Worm (Caenorhabditis elegans) whole organism, late embryonic: Measurements from ENCODE around the gene mrps-18A.
"Not testable (repeated sequence)": the region's sequence is repeated elsewhere in the genome, so short reads cannot be mapped to it uniquely, and the experiment has no call there.

Source experiments
- K02D7.2 ChIP-seq: sonication (generic microtip); optimal IDR thresholded peaks from 2 replicates; lab custom pipeline; 2017; ENCODE audit warnings: mild to moderate bottlenecking, missing genetic modification characterization, missing compliant biosample characterization
- ahr-1 ChIP-seq: sonication (generic microtip); optimal IDR thresholded peaks from 2 replicates; lab custom pipeline; 2016; ENCODE audit warnings: missing genetic modification characterization, missing compliant biosample characterization
- ama-1 ChIP-seq: fragments of 150-350 bp; optimal IDR thresholded peaks from 2 replicates; lab custom pipeline; 2014
- ceh-18 ChIP-seq: sonication (generic microtip); optimal IDR thresholded peaks from 2 replicates; lab custom pipeline; 2016; ENCODE audit warnings: missing genetic modification characterization, missing compliant biosample characterization
- ceh-24 ChIP-seq: sonication (generic microtip); optimal IDR thresholded peaks from 2 replicates; lab custom pipeline; 2016; ENCODE audit warnings: mild to moderate bottlenecking, missing genetic modification characterization, missing compliant biosample characterization
- ceh-31 ChIP-seq: sonication (generic microtip); optimal IDR thresholded peaks from 2 replicates; lab custom pipeline; 2016; ENCODE audit warnings: missing genetic modification characterization, missing compliant biosample characterization
- ceh-48 ChIP-seq: sonication (generic microtip); optimal IDR thresholded peaks from 2 replicates; lab custom pipeline; 2016; ENCODE audit warnings: missing genetic modification characterization, inconsistent platforms, missing compliant biosample characterization
- ceh-6 ChIP-seq: fragments of 200-800 bp; sonication (Bioruptor generic); optimal IDR thresholded peaks from 2 replicates; lab custom pipeline; 2018; ENCODE audit warnings: mild to moderate bottlenecking, missing genetic modification characterization, missing compliant biosample characterization
- ceh-9 ChIP-seq: sonication (generic microtip); optimal IDR thresholded peaks from 2 replicates; lab custom pipeline; 2016; ENCODE audit warnings: mild to moderate bottlenecking, missing genetic modification characterization, inconsistent platforms, missing compliant biosample characterization
- dve-1 ChIP-seq: sonication (generic microtip); optimal IDR thresholded peaks from 2 replicates; lab custom pipeline; 2017; ENCODE audit warnings: antibody characterized with exemption, mild to moderate bottlenecking, missing genetic modification characterization, missing compliant biosample characterization
- ets-4 ChIP-seq: sonication (generic microtip); optimal IDR thresholded peaks from 2 replicates; lab custom pipeline; 2016; ENCODE audit warnings: missing genetic modification characterization, missing compliant biosample characterization
- fkh-10 ChIP-seq: fragments of 150-350 bp; optimal IDR thresholded peaks from 2 replicates; lab custom pipeline; 2014; ENCODE audit warnings: missing biosample characterization, missing genetic modification reagents, missing genetic modification characterization
- gmeb-2 ChIP-seq: sonication (generic microtip); optimal IDR thresholded peaks from 2 replicates; lab custom pipeline; 2016; ENCODE audit warnings: missing genetic modification characterization, inconsistent platforms, missing compliant biosample characterization
- hlh-30 ChIP-seq: sonication (generic microtip); optimal IDR thresholded peaks from 2 replicates; lab custom pipeline; 2017; ENCODE audit warnings: antibody characterized with exemption, missing genetic modification characterization, missing compliant biosample characterization; ENCODE audit not compliant: insufficient read depth
- hlh-6 ChIP-seq: sonication (generic microtip); optimal IDR thresholded peaks from 2 replicates; lab custom pipeline; 2016; ENCODE audit warnings: missing genotype, missing genetic modification characterization, missing compliant biosample characterization
- nfya-1 ChIP-seq: sonication (generic microtip); optimal IDR thresholded peaks from 2 replicates; lab custom pipeline; 2017; ENCODE audit warnings: missing genetic modification characterization, mild to moderate bottlenecking, missing compliant biosample characterization, antibody characterized with exemption, moderate library complexity
- npax-4 ChIP-seq: sonication (generic microtip); optimal IDR thresholded peaks from 2 replicates; lab custom pipeline; 2016; ENCODE audit warnings: missing genetic modification characterization, missing compliant biosample characterization
- odd-2 ChIP-seq: sonication (generic microtip); optimal IDR thresholded peaks from 2 replicates; lab custom pipeline; 2017; ENCODE audit warnings: antibody characterized with exemption, mild to moderate bottlenecking, missing genetic modification characterization, missing compliant biosample characterization
- pag-3 ChIP-seq: sonication (generic microtip); optimal IDR thresholded peaks from 2 replicates; lab custom pipeline; 2016; ENCODE audit warnings: missing compliant biosample characterization, missing genetic modification characterization, borderline replicate concordance
- ref-2 ChIP-seq: sonication (generic microtip); optimal IDR thresholded peaks from 2 replicates; lab custom pipeline; 2016; ENCODE audit warnings: missing genetic modification characterization, missing compliant biosample characterization
- rnt-1 ChIP-seq: sonication (generic microtip); optimal IDR thresholded peaks from 2 replicates; lab custom pipeline; 2016; ENCODE audit warnings: missing genetic modification characterization, missing compliant biosample characterization
- sox-2 ChIP-seq: fragments of 200-800 bp; sonication (Bioruptor generic); IDR thresholded peaks from 2 replicates; pipeline ENCODE4 v1.3.6; 2022; ENCODE audit warnings: missing genetic modification reagents, missing genetic modification characterization, missing compliant biosample characterization
- tbx-7 ChIP-seq: sonication (generic microtip); optimal IDR thresholded peaks from 2 replicates; lab custom pipeline; 2016; ENCODE audit warnings: missing genotype, missing genetic modification characterization, missing compliant biosample characterization
- ttx-3 ChIP-seq: sonication (generic microtip); optimal IDR thresholded peaks from 2 replicates; lab custom pipeline; 2016; ENCODE audit warnings: missing genetic modification reagents, missing genetic modification characterization, missing compliant biosample characterization
- unc-42 ChIP-seq: sonication (generic microtip); optimal IDR thresholded peaks from 2 replicates; lab custom pipeline; 2016; ENCODE audit warnings: missing genotype, missing genetic modification characterization, missing compliant biosample characterization
- unc-55 ChIP-seq: sonication (generic microtip); optimal IDR thresholded peaks from 2 replicates; lab custom pipeline; 2017; ENCODE audit warnings: missing biosample characterization, missing genetic modification reagents, missing genetic modification characterization
- unc-86 ChIP-seq: sonication (generic microtip); optimal IDR thresholded peaks from 2 replicates; lab custom pipeline; 2016; ENCODE audit warnings: missing genetic modification characterization, missing compliant biosample characterization
- zip-5 ChIP-seq: sonication (generic microtip); optimal IDR thresholded peaks from 2 replicates; lab custom pipeline; 2016; ENCODE audit warnings: missing genetic modification characterization, missing compliant biosample characterization

mrps-18A gene

DNA sequence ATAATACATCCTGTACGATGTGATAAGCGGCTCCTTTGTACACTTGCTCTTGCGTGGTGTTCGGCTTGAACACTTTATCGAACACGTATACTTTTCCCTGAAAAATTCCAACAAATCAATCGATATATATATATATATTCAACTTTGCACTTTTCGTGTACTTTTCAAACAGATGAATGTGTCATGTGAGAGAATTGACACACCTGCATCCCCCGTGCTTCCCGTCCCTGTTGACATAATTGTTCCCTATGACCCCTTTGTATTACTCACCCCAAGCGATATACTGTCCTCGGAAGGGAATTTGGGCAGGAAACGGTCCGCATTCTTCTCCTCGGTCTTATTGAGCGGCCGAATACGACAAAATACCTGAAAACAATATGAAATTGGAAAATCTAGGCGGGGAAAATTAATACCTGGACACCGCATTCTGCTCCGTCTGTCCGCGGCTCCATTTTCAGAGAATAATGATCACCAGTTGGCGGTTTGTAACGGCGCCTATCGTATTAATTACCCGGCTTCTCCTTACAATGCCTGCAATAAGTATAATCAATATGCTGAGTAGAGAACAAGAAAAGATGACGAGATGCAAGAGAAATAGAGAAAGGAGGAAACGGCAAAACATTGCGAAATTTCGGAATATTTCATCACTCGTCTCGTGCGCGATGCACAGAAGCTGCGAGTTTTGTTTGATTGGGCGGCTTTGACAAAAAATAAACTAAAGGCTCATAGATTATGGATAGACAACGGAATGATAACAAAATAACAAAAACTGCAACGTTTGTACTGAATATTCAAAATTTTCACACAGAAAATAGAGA, 23.1 kb upstream of the mrps-18A start, which contains the start of gene unc-116:
Gene unc-116, minus strand, starts transcription at position 531 of the 818 bp plus-strand sequence.
- TF ChIP-seq hlh-30 (tag; lab: Kevin White, UChicago) (peak; percentile 86), npax-4 (no peak), sox-2 (GFP tag; lab: Robert Waterston, UW) (peak; percentile 11; the same call in 1 of the 2 replicates), ama-1 (lab: Kevin White, UChicago) (peak; percentile 47), ceh-48 (tag; lab: Kevin White, UChicago) (peak; percentile 44), ceh-24 (no peak), ceh-31 (tag; lab: Kevin White, UChicago) (peak; percentile 5), unc-55 (peak; percentile 59), nfya-1 (peak; percentile 20), gmeb-2 (no peak), unc-42 (tag; lab: Kevin White, UChicago) (peak; percentile 3), ets-4 (tag; lab: Kevin White, UChicago) (no peak)

DNA sequence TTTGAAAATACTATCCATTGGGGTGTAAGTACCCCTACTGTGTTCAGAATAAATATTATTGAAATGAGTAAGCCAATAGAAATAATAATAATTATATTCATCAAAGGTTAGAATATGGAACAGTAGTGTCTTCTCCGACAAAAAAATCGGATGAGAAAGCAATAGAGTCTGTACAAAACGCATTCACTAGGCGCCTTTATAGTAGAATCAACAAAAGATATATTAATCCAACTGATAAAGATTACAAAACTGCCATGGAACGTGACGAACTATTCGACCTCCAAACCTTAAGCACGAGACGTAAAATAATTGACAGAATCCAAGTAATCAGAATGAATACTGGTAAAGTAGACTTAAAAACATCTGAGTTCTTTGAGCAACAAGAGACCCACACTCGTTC, 16.1 kb upstream of the mrps-18A start, which contains the start of gene clc-29:
Gene clc-29, minus strand, starts transcription at position 101 of the 400 bp plus-strand sequence.
- not testable (repeated sequence) for TF ChIP-seq ttx-3 (tag; lab: Kevin White, UChicago); ceh-9 (tag; lab: Kevin White, UChicago); fkh-10 (GFP tag; lab: Kevin White, UChicago)

ce11 chrIII:8344283-8344682, 12.6 kb upstream of the mrps-18A start, which contains the start of gene ZC262.7:
Gene ZC262.7 (minus strand): TSS chrIII:8344336.
- not testable (repeated sequence) for TF ChIP-seq hlh-6; hlh-30 (tag; lab: Kevin White, UChicago); pag-3 (tag; lab: Kevin White, UChicago)

- not testable (repeated sequence) for TF ChIP-seq ets-4, K02D7.2, unc-86 (tag; lab: Kevin White, UChicago)
Observed at ce11 chrIII:8339372-8339771, 7.7 kb upstream of the mrps-18A start, which contains the start of gene clc-28. Gene clc-28 (minus strand): TSS chrIII:8339472.

DNA sequence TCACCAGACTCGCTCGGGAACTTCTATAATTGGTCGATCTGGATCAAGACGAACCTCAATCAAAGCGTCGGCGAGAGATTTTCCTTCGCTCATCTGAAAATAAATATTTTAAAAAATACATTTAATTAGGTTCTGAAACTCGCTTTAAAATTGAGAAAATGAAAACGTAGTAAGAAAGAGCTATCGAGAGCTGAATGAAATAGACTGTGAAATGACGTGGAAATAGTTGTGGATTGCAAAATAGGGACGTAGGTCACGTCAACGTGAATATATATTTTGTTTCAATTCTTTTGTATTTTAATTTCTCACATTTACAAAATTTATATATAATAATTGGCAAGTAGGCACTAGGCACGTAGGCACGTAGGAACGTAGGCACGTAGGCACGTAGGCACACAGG, 2.7 kb upstream of the mrps-18A start, which contains the start of gene ZC262.4:
Gene ZC262.4, minus strand, starts transcription at position 101 of the 400 bp plus-strand sequence.
- no peak for TF ChIP-seq dve-1 (tag; lab: Kevin White, UChicago)
- TF ChIP-seq ceh-6: no peak
- no peak for TF ChIP-seq ref-2 (tag; lab: Kevin White, UChicago)

DNA sequence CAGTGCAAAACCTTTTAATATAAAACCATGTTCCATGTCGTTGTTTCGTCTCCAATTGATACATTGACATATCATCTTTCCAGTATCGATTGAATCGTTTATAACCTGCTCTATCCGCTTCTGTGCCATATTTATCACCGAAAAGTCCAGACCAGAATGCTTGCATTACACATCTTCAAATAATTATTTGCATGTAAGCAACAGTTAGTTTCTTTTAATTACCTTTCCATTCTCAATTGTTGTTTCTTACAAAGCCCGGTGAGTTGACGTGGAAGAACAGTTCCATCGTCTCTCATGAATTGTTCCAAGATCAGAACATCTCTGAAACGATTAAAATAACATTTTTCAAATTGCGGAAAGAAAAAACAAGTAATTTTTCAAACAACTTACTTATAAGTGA, 508 bp downstream of the mrps-18A start, which contains the start of gene iglr-2:
Gene iglr-2, minus strand, starts transcription at position 101 of the 400 bp plus-strand sequence.
- TF ChIP-seq tbx-7 (tag; lab: Kevin White, UChicago) (no peak), zip-5 (tag; lab: Kevin White, UChicago) (no peak), npax-4 (no peak), unc-42 (tag; lab: Kevin White, UChicago) (no peak), rnt-1 (tag; lab: Kevin White, UChicago) (no peak), ceh-18 (tag; lab: Kevin White, UChicago) (no peak), ahr-1 (tag; lab: Kevin White, UChicago) (no peak), fkh-10 (GFP tag; lab: Kevin White, UChicago) (no peak), odd-2 (tag; lab: Kevin White, UChicago) (no peak)
